Worm (Caenorhabditis elegans): Measurements from ENCODE around the gene Y102A11A.9.

DNA sequence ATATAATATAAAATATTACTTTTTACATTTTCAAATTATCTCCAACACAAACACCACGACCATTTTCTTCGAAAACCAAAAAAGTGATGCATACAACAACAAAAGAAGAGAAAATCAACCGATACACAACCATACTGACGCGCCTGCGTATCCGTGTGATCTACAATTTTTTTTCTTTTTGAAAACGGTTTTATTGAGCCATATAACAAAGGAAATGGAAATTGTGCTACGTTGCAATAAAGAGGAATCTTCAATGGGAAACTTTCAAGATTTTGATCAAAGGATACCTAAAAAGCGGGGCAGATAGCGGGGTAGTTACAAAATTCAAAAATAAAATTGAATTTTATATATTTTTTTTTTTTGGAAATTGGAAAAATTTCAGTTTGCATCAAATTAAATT lies 38.3 kb upstream of the Y102A11A.9 start, which contains the start of gene F52D2.5:
- TF ChIP-seq snpc-4 (GFP tag; optimal IDR thresholded peaks at IDR 0.05) (no peak), snpc-4 (tag; optimal IDR thresholded peaks at IDR 0.05) (no peak), pha-4 (tag; optimal IDR thresholded peaks at IDR 0.05) (no peak), ZK185.1 (tag; optimal IDR thresholded peaks at IDR 0.05; ENCODE audit: poor library complexity, severe bottlenecking) (no peak), nhr-90 (tag; optimal IDR thresholded peaks at IDR 0.05) (no peak), mcd-1 (GFP tag; IDR thresholded peaks at IDR 0.05) (no peak), nfya-2 (GFP tag; IDR thresholded peaks at IDR 0.05) (no peak), sptf-2 (GFP tag; optimal IDR thresholded peaks at IDR 0.05) (no peak), egl-44 (GFP tag; IDR thresholded peaks at IDR 0.05) (no peak), aptf-2 (GFP tag; conservative IDR thresholded peaks at IDR 0.05) (no peak), lsl-1 (GFP tag; optimal IDR thresholded peaks at IDR 0.05) (no peak)
